Worm (Caenorhabditis elegans) whole organism, early embryonic: ENCODE data around the gene bcl-11.

Experiments
- B0310.2 ChIP-seq: sonication (generic microtip); optimal IDR thresholded peaks from 2 replicates; lab custom pipeline; 2016; ENCODE audit warnings: mild to moderate bottlenecking, missing genetic modification characterization, missing compliant biosample characterization
- F13C5.2 ChIP-seq: sonication (generic microtip); optimal IDR thresholded peaks from 2 replicates; lab custom pipeline; 2017; ENCODE audit warnings: mild to moderate bottlenecking, missing genetic modification characterization, inconsistent platforms, missing compliant biosample characterization
- aly-1 ChIP-seq: sonication (generic microtip); optimal IDR thresholded peaks from 2 replicates; lab custom pipeline; 2016; ENCODE audit warnings: missing genetic modification characterization, missing compliant biosample characterization
- ama-1 ChIP-seq: fragments of 150-350 bp; optimal IDR thresholded peaks from 2 replicates; lab custom pipeline; 2014
- ceh-13 ChIP-seq: fragments of 200-800 bp; sonication (Bioruptor generic); optimal IDR thresholded peaks from 2 replicates; lab custom pipeline; 2018; ENCODE audit warnings: mild to moderate bottlenecking, missing genetic modification characterization, missing compliant biosample characterization
- ceh-36 ChIP-seq: sonication (generic microtip); optimal IDR thresholded peaks from 2 replicates; lab custom pipeline; 2016; ENCODE audit warnings: missing genetic modification characterization, inconsistent platforms, missing compliant biosample characterization
- ets-7 ChIP-seq: sonication (generic microtip); optimal IDR thresholded peaks from 2 replicates; lab custom pipeline; 2016; ENCODE audit warnings: missing genotype, missing genetic modification characterization, missing compliant biosample characterization
- flt-1 ChIP-seq: fragments of 200-800 bp; sonication (Bioruptor generic); IDR thresholded peaks from 2 replicates; pipeline ENCODE4 v1.3.6; 2022; ENCODE audit warnings: missing genetic modification characterization, missing compliant biosample characterization
- hmbx-1 ChIP-seq: sonication (generic microtip); optimal IDR thresholded peaks from 2 replicates; lab custom pipeline; 2016; ENCODE audit warnings: mild to moderate bottlenecking, missing genetic modification characterization, missing compliant biosample characterization
- hmg-4 ChIP-seq: fragments of 200-800 bp; sonication (Bioruptor generic); optimal IDR thresholded peaks from 2 replicates; lab custom pipeline; 2018; ENCODE audit warnings: mild to moderate bottlenecking, missing genetic modification characterization, missing compliant biosample characterization
- hnd-1 ChIP-seq: sonication (generic microtip); optimal IDR thresholded peaks from 2 replicates; lab custom pipeline; 2016; ENCODE audit warnings: missing genetic modification characterization, missing compliant biosample characterization
- pes-1 ChIP-seq: fragments of 200-800 bp; sonication (Bioruptor generic); IDR thresholded peaks from 2 replicates; pipeline ENCODE4 v1.3.6; 2022; ENCODE audit warnings: missing genetic modification reagents, missing genetic modification characterization, missing compliant biosample characterization
- scrt-1 ChIP-seq: fragments of 200-800 bp; sonication (Bioruptor generic); IDR thresholded peaks from 2 replicates; pipeline ENCODE4 v1.3.6; 2022; ENCODE audit warnings: missing genetic modification characterization, missing compliant biosample characterization
- sea-1 ChIP-seq: fragments of 200-800 bp; sonication (Bioruptor generic); conservative IDR thresholded peaks from 2 replicates; pipeline ENCODE4 v1.3.6; 2022; ENCODE audit warnings: missing genetic modification characterization, missing compliant biosample characterization
- tbx-11 ChIP-seq: fragments of 200-800 bp; sonication (Bioruptor generic); IDR thresholded peaks from 2 replicates; pipeline ENCODE4 v1.3.6; 2022; ENCODE audit warnings: missing genetic modification characterization, missing compliant biosample characterization
- tbx-37 ChIP-seq: fragments of 200-800 bp; sonication (Bioruptor generic); conservative IDR thresholded peaks from 2 replicates; pipeline ENCODE4 v1.3.6; 2022; ENCODE audit warnings: missing genetic modification reagents, missing genetic modification characterization, missing compliant biosample characterization
- tra-4 ChIP-seq: sonication (generic microtip); optimal IDR thresholded peaks from 2 replicates; lab custom pipeline; 2017; ENCODE audit warnings: missing genetic modification characterization, missing compliant biosample characterization

The bcl-11 gene

DNA sequence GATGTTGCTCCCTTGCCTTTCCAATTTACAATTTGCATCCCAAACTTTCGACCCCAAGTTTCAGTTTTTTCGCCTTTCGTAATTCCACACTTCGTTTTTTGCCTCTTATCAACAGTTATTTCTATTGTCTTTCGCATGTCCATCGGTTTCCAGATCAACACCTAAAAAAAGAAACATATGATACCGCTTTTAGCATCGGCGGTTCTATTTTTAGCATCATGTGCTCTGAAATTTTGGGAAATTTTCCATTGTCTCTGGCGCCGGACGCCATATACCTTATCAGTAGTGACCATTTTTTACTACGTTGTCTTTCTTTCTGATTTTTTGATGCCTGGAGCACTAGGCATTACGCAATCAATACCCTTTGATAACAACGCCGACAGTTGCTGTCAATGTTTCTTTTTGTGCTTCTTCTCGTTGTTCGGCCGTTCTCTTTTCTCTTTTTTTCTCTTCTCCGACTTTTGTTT lies at the start of gene bcl-11:
Gene bcl-11, plus strand, starts transcription at position 51 of the 467 bp plus-strand sequence.
- TF ChIP-seq tbx-11 (GFP tag; lab: Robert Waterston, UW) (no peak), tbx-37 (no peak), flt-1 (GFP tag; lab: Robert Waterston, UW) (no peak), ceh-13 (GFP tag; lab: Kevin White, UChicago) (no peak), hnd-1 (no peak), F13C5.2 (tag; lab: Kevin White, UChicago) (no peak), sea-1 (GFP tag; lab: Robert Waterston, UW) (no peak), scrt-1 (no peak), ets-7 (tag; lab: Kevin White, UChicago) (no peak), hmbx-1 (tag; lab: Kevin White, UChicago) (no peak), tra-4 (tag; lab: Kevin White, UChicago) (no peak), hmg-4 (no peak), B0310.2 (tag; lab: Kevin White, UChicago) (no peak), ama-1 (lab: Kevin White, UChicago) (no peak)

ce11 chrV:6311936-6312335 lies 43.9 kb upstream of the bcl-11 start:
- TF ChIP-seq ceh-13 (GFP tag; lab: Kevin White, UChicago) (no peak), ets-7 (tag; lab: Kevin White, UChicago) (no peak), pes-1 (GFP tag; lab: Robert Waterston, UW) (no peak), hnd-1 (no peak)

DNA sequence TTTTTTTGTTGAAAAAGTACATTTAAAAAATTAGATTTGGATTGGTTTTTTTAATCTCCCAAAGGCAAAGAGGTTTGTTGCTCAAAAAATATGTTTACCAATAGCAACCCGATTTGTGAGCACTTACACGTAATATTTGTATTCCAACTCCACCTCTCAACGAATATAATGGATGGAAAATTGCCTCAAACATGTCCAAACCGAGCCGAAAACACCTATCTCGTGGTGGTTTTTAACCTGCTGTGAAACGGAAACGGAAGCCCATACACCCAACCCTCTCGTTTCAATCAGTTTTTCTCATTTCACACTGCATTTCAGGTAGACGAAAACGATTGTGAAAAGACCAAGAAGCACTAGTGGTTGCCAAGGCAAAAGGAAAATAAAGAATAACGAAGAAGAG lies 39.2 kb upstream of the bcl-11 start, which contains the start of gene cest-24:
Gene cest-24, plus strand, starts transcription at position 301 of the 400 bp plus-strand sequence.
- TF ChIP-seq aly-1 (no peak), hnd-1 (no peak), sea-1 (GFP tag; lab: Robert Waterston, UW) (no peak), pes-1 (GFP tag; lab: Robert Waterston, UW) (no peak), hmg-4 (no peak), scrt-1 (no peak), hmbx-1 (tag; lab: Kevin White, UChicago) (no peak), ceh-13 (GFP tag; lab: Kevin White, UChicago) (no peak), F13C5.2 (tag; lab: Kevin White, UChicago) (no peak), ceh-36 (tag; lab: Kevin White, UChicago) (no peak)

ce11 chrV:6317928-6318327 lies 37.9 kb upstream of the bcl-11 start:
- TF ChIP-seq sea-1 (GFP tag; lab: Robert Waterston, UW), result no peak
- no peak for TF ChIP-seq tra-4 (tag; lab: Kevin White, UChicago)
- no peak for TF ChIP-seq hmbx-1 (tag; lab: Kevin White, UChicago)
- no peak for TF ChIP-seq aly-1
- no peak for TF ChIP-seq scrt-1
- no peak for TF ChIP-seq tbx-37

DNA sequence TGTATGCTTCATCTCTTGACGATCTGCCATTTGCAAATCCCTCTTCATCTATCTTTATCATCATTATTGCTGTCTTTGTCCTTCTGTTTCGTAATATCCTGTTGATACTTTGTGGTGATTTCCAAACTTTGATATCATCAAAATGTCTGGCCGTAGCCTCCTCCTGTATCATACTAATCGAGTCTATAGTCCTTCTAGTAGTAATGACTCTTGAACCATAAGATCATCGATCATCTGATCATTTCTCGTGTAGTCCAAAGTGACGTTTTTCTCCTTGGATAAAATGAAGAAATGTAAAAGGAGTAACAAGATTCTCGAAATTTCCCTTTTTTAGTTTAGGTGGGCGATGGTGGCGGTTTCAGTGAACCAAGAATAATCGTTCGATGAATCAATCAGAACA lies 36.5 kb upstream of the bcl-11 start:
- TF ChIP-seq ets-7 (tag; lab: Kevin White, UChicago), result no peak
- TF ChIP-seq ceh-36 (tag; lab: Kevin White, UChicago), result no peak
- TF ChIP-seq sea-1 (GFP tag; lab: Robert Waterston, UW), result no peak
- no peak for TF ChIP-seq hmg-4
- no peak for TF ChIP-seq B0310.2 (tag; lab: Kevin White, UChicago)
- no peak for TF ChIP-seq tbx-37
- TF ChIP-seq tbx-11 (GFP tag; lab: Robert Waterston, UW), result no peak
- no peak for TF ChIP-seq flt-1 (GFP tag; lab: Robert Waterston, UW)
- no peak for TF ChIP-seq F13C5.2 (tag; lab: Kevin White, UChicago)
- no peak for TF ChIP-seq ceh-13 (GFP tag; lab: Kevin White, UChicago)
- TF ChIP-seq hmbx-1 (tag; lab: Kevin White, UChicago), result no peak
- TF ChIP-seq ama-1 (lab: Kevin White, UChicago), result no peak
- no peak for TF ChIP-seq tra-4 (tag; lab: Kevin White, UChicago)

- TF ChIP-seq flt-1 (GFP tag; lab: Robert Waterston, UW) (no peak), sea-1 (GFP tag; lab: Robert Waterston, UW) (no peak), hmg-4 (no peak), ama-1 (lab: Kevin White, UChicago) (no peak), pes-1 (GFP tag; lab: Robert Waterston, UW) (no peak), ceh-13 (GFP tag; lab: Kevin White, UChicago) (no peak), B0310.2 (tag; lab: Kevin White, UChicago) (no peak), scrt-1 (no peak), hnd-1 (no peak), tra-4 (tag; lab: Kevin White, UChicago) (no peak)
Measured at ce11 chrV:6321280-6321679, 34.5 kb upstream of the bcl-11 start.

ce11 chrV:6321733-6322198 lies 34.1 kb upstream of the bcl-11 start, which contains the start of gene T28C12.15:
Gene T28C12.15, minus strand, starts transcription at chrV:6321783.
- TF ChIP-seq F13C5.2 (tag; lab: Kevin White, UChicago) (no peak), sea-1 (GFP tag; lab: Robert Waterston, UW) (no peak), ama-1 (lab: Kevin White, UChicago) (no peak), hmg-4 (no peak), flt-1 (GFP tag; lab: Robert Waterston, UW) (no peak), ceh-36 (tag; lab: Kevin White, UChicago) (no peak), scrt-1 (no peak), tra-4 (tag; lab: Kevin White, UChicago) (no peak), hnd-1 (no peak), pes-1 (GFP tag; lab: Robert Waterston, UW) (no peak), tbx-11 (GFP tag; lab: Robert Waterston, UW) (no peak), ets-7 (tag; lab: Kevin White, UChicago) (no peak), tbx-37 (no peak), ceh-13 (GFP tag; lab: Kevin White, UChicago) (no peak), hmbx-1 (tag; lab: Kevin White, UChicago) (no peak), aly-1 (no peak), B0310.2 (tag; lab: Kevin White, UChicago) (no peak)
